Fruit fly (Drosophila melanogaster) whole organism, prepupa: ENCODE data around the gene LanA.

Source experiments
- CG16779 ChIP-seq: fragments of 200-800 bp; sonication (Bioruptor generic); optimal IDR thresholded peaks from 3 replicates; lab custom pipeline; 2017; ENCODE audit warnings: missing biosample characterization, mild to moderate bottlenecking, missing genetic modification characterization
- CG3032 ChIP-seq: fragments of 200-800 bp; optimal IDR thresholded peaks from 2 replicates; lab custom pipeline; 2019; ENCODE audit warnings: missing biosample characterization, mild to moderate bottlenecking, missing genetic modification characterization, moderate library complexity
- CG32006 ChIP-seq: fragments of 200-800 bp; sonication (Bioruptor generic); optimal IDR thresholded peaks from 3 replicates; lab custom pipeline; 2017; ENCODE audit warnings: missing biosample characterization, mild to moderate bottlenecking, missing genetic modification characterization
- CG8632 ChIP-seq: fragments of 200-800 bp; sonication (Bioruptor generic); optimal IDR thresholded peaks from 3 replicates; lab custom pipeline; 2016; ENCODE audit warnings: missing biosample characterization, missing genetic modification characterization
- Eip75B ChIP-seq: fragments of 200-800 bp; sonication (Bioruptor generic); optimal IDR thresholded peaks from 3 replicates; lab custom pipeline; 2016; ENCODE audit warnings: missing biosample characterization, missing genetic modification characterization
- Eip93F ChIP-seq: fragments of 200-800 bp; sonication (Bioruptor generic); optimal IDR thresholded peaks from 2 replicates; lab custom pipeline; 2016; ENCODE audit warnings: missing biosample characterization, mild to moderate bottlenecking, missing genetic modification characterization
- Hr38 ChIP-seq: sonication (Bioruptor generic); optimal IDR thresholded peaks from 2 replicates; lab custom pipeline; 2016; ENCODE audit warnings: missing biosample characterization, missing genetic modification characterization
- Hr39 ChIP-seq: fragments of 200-800 bp; sonication (Bioruptor generic); optimal IDR thresholded peaks from 2 replicates; lab custom pipeline; 2016; ENCODE audit warnings: missing biosample characterization, missing genetic modification characterization
- OdsH ChIP-seq: fragments of 200-800 bp; sonication (Bioruptor generic); optimal IDR thresholded peaks from 3 replicates; lab custom pipeline; 2016; ENCODE audit warnings: missing biosample characterization, missing genetic modification characterization
- achi ChIP-seq: fragments of 200-800 bp; sonication (Bioruptor generic); optimal IDR thresholded peaks from 3 replicates; lab custom pipeline; 2016; ENCODE audit warnings: missing biosample characterization, missing genetic modification characterization
- lz ChIP-seq: fragments of 200-800 bp; sonication (Bioruptor generic); optimal IDR thresholded peaks from 3 replicates; lab custom pipeline; 2016; ENCODE audit warnings: missing biosample characterization, missing genetic modification characterization
- net ChIP-seq: fragments of 200-800 bp; sonication (Bioruptor generic); optimal IDR thresholded peaks from 3 replicates; lab custom pipeline; 2016; ENCODE audit warnings: missing biosample characterization, missing genetic modification characterization
- topi ChIP-seq: fragments of 200-800 bp; sonication (Bioruptor generic); optimal IDR thresholded peaks from 3 replicates; lab custom pipeline; 2016; ENCODE audit warnings: missing biosample characterization, missing genetic modification characterization
- vri ChIP-seq: fragments of 200-800 bp; sonication (Bioruptor generic); optimal IDR thresholded peaks from 3 replicates; lab custom pipeline; 2016; ENCODE audit warnings: missing biosample characterization, mild to moderate bottlenecking, missing genetic modification characterization

DNA sequence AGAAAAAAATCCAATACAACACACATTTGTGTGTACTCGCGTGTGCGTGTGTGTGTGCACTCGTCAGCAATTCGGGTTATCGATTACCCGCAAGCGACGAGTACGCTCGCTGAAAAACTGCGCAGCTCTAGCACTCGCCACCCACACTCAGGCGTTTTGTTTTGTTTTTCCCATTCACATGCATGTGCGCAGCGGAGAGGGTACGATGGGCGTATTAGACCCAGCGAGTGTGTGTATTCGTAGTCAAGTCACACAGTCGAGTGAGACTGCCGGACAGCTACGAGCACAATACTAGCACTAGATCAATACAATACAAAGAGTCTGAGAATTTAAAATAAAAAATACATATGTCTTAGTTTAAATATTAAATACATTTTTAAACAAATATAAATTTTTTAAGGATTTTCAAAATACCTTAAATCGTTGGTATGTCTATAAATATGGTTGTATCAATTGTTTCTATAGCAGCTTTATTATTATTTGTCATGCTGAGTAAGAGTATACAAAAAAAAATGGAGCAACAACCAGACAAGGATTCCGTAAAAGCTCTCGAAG is 32.9 kb downstream of the LanA start, which contains the start of the genes D19B and CG43293:
- TF ChIP-seq vri (GFP tag; lab: Kevin White, UChicago) (no peak), OdsH (peak; percentile 91), CG8632 (peak; percentile 82), lz (peak; percentile 83), Hr39 (GFP tag; lab: Kevin White, UChicago) (peak; percentile 85), achi (GFP tag; lab: Kevin White, UChicago) (peak; percentile 90), CG3032 (tag; lab: Kevin White, UChicago) (peak; percentile 81), Eip93F (GFP tag; lab: Kevin White, UChicago) (peak; percentile 80), CG32006 (GFP tag; lab: Kevin White, UChicago) (peak; percentile 87), Eip75B (GFP tag; lab: Kevin White, UChicago) (peak; percentile 88), Hr38 (no peak), CG16779 (tag; lab: Kevin White, UChicago) (peak; percentile 81), net (GFP tag; lab: Kevin White, UChicago) (peak; percentile 93), topi (peak; percentile 83)
